Fruit fly (Drosophila melanogaster) whole organism, prepupa: Measurements from ENCODE around the gene CG32201.

Source experiments
- Blimp-1 ChIP-seq: fragments of 200-800 bp; sonication (Bioruptor generic); optimal IDR thresholded peaks from 3 replicates; lab custom pipeline; 2017; ENCODE audit warnings: missing biosample characterization, missing genetic modification characterization, mild to moderate bottlenecking, moderate library complexity, missing genetic modification reagents
- CG10631 ChIP-seq: fragments of 200-800 bp; sonication (Bioruptor generic); optimal IDR thresholded peaks from 2 replicates; lab custom pipeline; 2016; ENCODE audit warnings: missing biosample characterization, missing genetic modification characterization
- CG11294 ChIP-seq: fragments of 200-800 bp; sonication (Bioruptor generic); IDR thresholded peaks from 2 replicates; pipeline ENCODE4 v1.3.6; 2022; ENCODE audit warnings: missing biosample characterization, missing genetic modification characterization
- CG11762 ChIP-seq: fragments of 200-800 bp; sonication (Bioruptor generic); optimal IDR thresholded peaks from 3 replicates; lab custom pipeline; 2016; ENCODE audit warnings: missing biosample characterization, missing genetic modification characterization; ENCODE audit not compliant: insufficient read depth
- CG11902 ChIP-seq: fragments of 200-800 bp; sonication (Bioruptor generic); optimal IDR thresholded peaks from 3 replicates; lab custom pipeline; 2016; ENCODE audit warnings: missing biosample characterization, missing genetic modification characterization
- CG15336 ChIP-seq: fragments of 200-800 bp; sonication (Bioruptor generic); IDR thresholded peaks from 2 replicates; pipeline ENCODE4 v1.3.6; 2022; ENCODE audit warnings: missing biosample characterization, missing genetic modification characterization
- CG1621 ChIP-seq: fragments of 200-800 bp; sonication (Bioruptor generic); optimal IDR thresholded peaks from 3 replicates; lab custom pipeline; 2018; ENCODE audit warnings: missing biosample characterization, mild to moderate bottlenecking, missing genetic modification characterization
- CG16779 ChIP-seq: fragments of 200-800 bp; sonication (Bioruptor generic); optimal IDR thresholded peaks from 3 replicates; lab custom pipeline; 2017; ENCODE audit warnings: missing biosample characterization, mild to moderate bottlenecking, missing genetic modification characterization
- CG3032 ChIP-seq: fragments of 200-800 bp; optimal IDR thresholded peaks from 2 replicates; lab custom pipeline; 2019; ENCODE audit warnings: missing biosample characterization, mild to moderate bottlenecking, missing genetic modification characterization, moderate library complexity
- CG31627 ChIP-seq: fragments of 200-800 bp; sonication (Bioruptor generic); optimal IDR thresholded peaks from 3 replicates; lab custom pipeline; 2016; ENCODE audit warnings: missing biosample characterization, missing genetic modification characterization
- CG32006 ChIP-seq: fragments of 200-800 bp; sonication (Bioruptor generic); optimal IDR thresholded peaks from 3 replicates; lab custom pipeline; 2017; ENCODE audit warnings: missing biosample characterization, mild to moderate bottlenecking, missing genetic modification characterization
- CG34406 ChIP-seq: fragments of 200-800 bp; sonication (Bioruptor generic); optimal IDR thresholded peaks from 3 replicates; lab custom pipeline; 2016; ENCODE audit warnings: missing biosample characterization, missing genetic modification characterization
- CG3919 ChIP-seq: fragments of 200-800 bp; sonication (Bioruptor generic); optimal IDR thresholded peaks from 3 replicates; lab custom pipeline; 2016; ENCODE audit warnings: missing biosample characterization, missing genetic modification characterization
- CG4318 ChIP-seq: fragments of 200-800 bp; sonication (Bioruptor generic); optimal IDR thresholded peaks from 3 replicates; lab custom pipeline; 2017; ENCODE audit warnings: missing biosample characterization, mild to moderate bottlenecking, missing genetic modification characterization
- CG6163 ChIP-seq: fragments of 200-800 bp; sonication (Bioruptor generic); IDR thresholded peaks from 3 replicates; pipeline ENCODE4 v1.3.6; 2022; ENCODE audit warnings: missing biosample characterization, missing genetic modification characterization
- CG6792 ChIP-seq: fragments of 200-800 bp; sonication (Bioruptor generic); optimal IDR thresholded peaks from 3 replicates; lab custom pipeline; 2016; ENCODE audit warnings: missing biosample characterization, missing genetic modification characterization
- CG6808 ChIP-seq: fragments of 200-800 bp; sonication (Bioruptor generic); optimal IDR thresholded peaks from 3 replicates; lab custom pipeline; 2017; ENCODE audit warnings: missing biosample characterization, missing genetic modification characterization, mild to moderate bottlenecking, moderate library complexity, missing genetic modification reagents
- CG6854 ChIP-seq: fragments of 200-800 bp; sonication (Bioruptor generic); optimal IDR thresholded peaks from 2 replicates; lab custom pipeline; 2017; ENCODE audit warnings: missing biosample characterization, mild to moderate bottlenecking, missing genetic modification characterization
- CG7368 ChIP-seq: fragments of 200-800 bp; sonication (Bioruptor generic); optimal IDR thresholded peaks from 3 replicates; lab custom pipeline; 2016; ENCODE audit warnings: missing biosample characterization, missing genetic modification characterization
- CG8119 ChIP-seq: fragments of 200-800 bp; sonication (Bioruptor generic); IDR thresholded peaks from 3 replicates; pipeline ENCODE4 v1.3.6; 2022; ENCODE audit warnings: missing biosample characterization, missing genetic modification characterization
- CG8632 ChIP-seq: fragments of 200-800 bp; sonication (Bioruptor generic); optimal IDR thresholded peaks from 3 replicates; lab custom pipeline; 2016; ENCODE audit warnings: missing biosample characterization, missing genetic modification characterization
- CG9139 ChIP-seq: fragments of 200-800 bp; sonication (Bioruptor generic); optimal IDR thresholded peaks from 3 replicates; lab custom pipeline; 2017; ENCODE audit warnings: missing biosample characterization, mild to moderate bottlenecking, missing genetic modification characterization
- Eip75B ChIP-seq: fragments of 200-800 bp; sonication (Bioruptor generic); optimal IDR thresholded peaks from 3 replicates; lab custom pipeline; 2016; ENCODE audit warnings: missing biosample characterization, missing genetic modification characterization
- Ets21C ChIP-seq: fragments of 200-800 bp; sonication (Bioruptor generic); optimal IDR thresholded peaks from 3 replicates; lab custom pipeline; 2016; ENCODE audit warnings: missing biosample characterization, missing genetic modification characterization
- Ets96B ChIP-seq: fragments of 200-800 bp; optimal IDR thresholded peaks from 2 replicates; lab custom pipeline; 2019; ENCODE audit warnings: missing biosample characterization, mild to moderate bottlenecking, missing genetic modification characterization, moderate library complexity
- Hr38 ChIP-seq: sonication (Bioruptor generic); optimal IDR thresholded peaks from 2 replicates; lab custom pipeline; 2016; ENCODE audit warnings: missing biosample characterization, missing genetic modification characterization
- Hr4 ChIP-seq: fragments of 200-800 bp; sonication (Bioruptor generic); optimal IDR thresholded peaks from 3 replicates; lab custom pipeline; 2016; ENCODE audit warnings: missing biosample characterization, missing genetic modification characterization
- Met ChIP-seq: fragments of 200-800 bp; sonication (Bioruptor generic); optimal IDR thresholded peaks from 3 replicates; lab custom pipeline; 2016; ENCODE audit warnings: missing biosample characterization, missing genetic modification characterization
- OdsH ChIP-seq: fragments of 200-800 bp; sonication (Bioruptor generic); optimal IDR thresholded peaks from 3 replicates; lab custom pipeline; 2016; ENCODE audit warnings: missing biosample characterization, missing genetic modification characterization
- Smox ChIP-seq: fragments of 200-800 bp; sonication (Bioruptor generic); optimal IDR thresholded peaks from 3 replicates; lab custom pipeline; 2016; ENCODE audit warnings: missing biosample characterization, missing genetic modification characterization
- Sox15 ChIP-seq: fragments of 200-800 bp; sonication (Bioruptor generic); optimal IDR thresholded peaks from 3 replicates; lab custom pipeline; 2016; ENCODE audit warnings: missing biosample characterization, missing genetic modification characterization
- acj6 ChIP-seq: fragments of 200-800 bp; sonication (Bioruptor generic); optimal IDR thresholded peaks from 3 replicates; lab custom pipeline; 2016; ENCODE audit warnings: missing biosample characterization, missing genetic modification characterization
- cyc ChIP-seq: fragments of 200-800 bp; sonication (Bioruptor generic); optimal IDR thresholded peaks from 3 replicates; lab custom pipeline; 2016; ENCODE audit warnings: missing biosample characterization, missing genetic modification characterization
- dac ChIP-seq: fragments of 200-800 bp; sonication (Bioruptor generic); optimal IDR thresholded peaks from 2 replicates; lab custom pipeline; 2017; ENCODE audit warnings: missing biosample characterization, mild to moderate bottlenecking, missing genetic modification characterization
- dsx ChIP-seq: fragments of 200-800 bp; optimal IDR thresholded peaks from 3 replicates; lab custom pipeline; 2019; ENCODE audit warnings: missing biosample characterization, mild to moderate bottlenecking, missing genetic modification characterization, moderate library complexity; ENCODE audit not compliant: poor library complexity, severe bottlenecking
- eg ChIP-seq: fragments of 200-800 bp; sonication (Bioruptor generic); IDR thresholded peaks from 3 replicates; pipeline ENCODE4 v1.3.6; 2022; ENCODE audit warnings: missing biosample characterization, missing genetic modification characterization
- esn ChIP-seq: fragments of 200-800 bp; sonication (Bioruptor generic); optimal IDR thresholded peaks from 2 replicates; lab custom pipeline; 2016; ENCODE audit warnings: missing biosample characterization, mild to moderate bottlenecking, missing genetic modification characterization, moderate library complexity
- fd85E ChIP-seq: fragments of 200-800 bp; sonication (Bioruptor generic); optimal IDR thresholded peaks from 3 replicates; lab custom pipeline; 2016; ENCODE audit warnings: missing biosample characterization, missing genetic modification characterization
- fkh ChIP-seq: fragments of 200-800 bp; sonication (Bioruptor generic); optimal IDR thresholded peaks from 3 replicates; lab custom pipeline; 2017; ENCODE audit warnings: missing biosample characterization, mild to moderate bottlenecking, missing genetic modification characterization, moderate library complexity
- lz ChIP-seq: fragments of 200-800 bp; sonication (Bioruptor generic); optimal IDR thresholded peaks from 3 replicates; lab custom pipeline; 2016; ENCODE audit warnings: missing biosample characterization, missing genetic modification characterization
- net ChIP-seq: fragments of 200-800 bp; sonication (Bioruptor generic); optimal IDR thresholded peaks from 3 replicates; lab custom pipeline; 2016; ENCODE audit warnings: missing biosample characterization, missing genetic modification characterization
- pdm3 ChIP-seq: fragments of 200-800 bp; sonication (Bioruptor generic); optimal IDR thresholded peaks from 3 replicates; lab custom pipeline; 2016; ENCODE audit warnings: missing biosample characterization, missing genetic modification characterization
- ss ChIP-seq, 2 experiments: fragments of 200-800 bp; sonication (Bioruptor generic); optimal IDR thresholded peaks; 2 replicates in 1 of 2; 3 replicates in 1 of 2; lab custom pipeline; 2017 to 2018; ENCODE audit warnings: mild to moderate bottlenecking in 2 of 2, missing biosample characterization in 2 of 2, missing genetic modification characterization in 2 of 2, moderate library complexity in 1 of 2
- svp ChIP-seq: fragments of 200-800 bp; sonication (Bioruptor generic); peaks from one replicate; lab custom pipeline; 2016; ENCODE audit warnings: missing biosample characterization, missing genetic modification characterization
- topi ChIP-seq: fragments of 200-800 bp; sonication (Bioruptor generic); optimal IDR thresholded peaks from 3 replicates; lab custom pipeline; 2016; ENCODE audit warnings: missing biosample characterization, missing genetic modification characterization

CG32201 gene

DNA sequence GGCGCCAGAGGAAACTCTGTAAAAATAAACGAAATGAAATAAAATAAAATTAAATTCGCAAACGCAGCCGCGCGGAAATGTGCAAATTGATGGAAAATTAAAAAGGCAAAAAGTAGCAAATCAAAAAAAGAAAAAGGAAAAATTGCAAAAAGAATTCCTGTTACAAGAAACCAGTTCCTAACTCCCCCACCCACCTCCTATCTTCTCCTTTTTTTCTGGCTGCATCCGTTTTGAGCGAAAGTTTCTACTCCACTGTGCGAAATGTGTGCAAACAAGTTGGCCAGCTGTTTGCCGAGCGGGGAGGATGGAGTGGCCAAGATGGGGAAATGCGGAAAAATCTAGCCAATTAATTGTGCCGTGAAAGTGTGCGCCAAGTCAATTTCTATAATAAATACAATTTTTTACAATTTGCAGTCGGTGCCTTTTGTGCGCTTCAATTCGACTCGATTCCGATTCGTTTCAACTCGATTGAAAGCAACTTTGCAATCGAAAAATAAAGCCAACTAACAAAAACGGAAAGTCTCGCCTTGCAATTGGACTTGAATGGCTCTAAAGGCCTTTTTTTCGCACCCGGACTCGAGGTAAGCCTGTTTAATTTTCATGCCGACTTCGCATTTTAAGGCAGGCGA lies 17.1 kb downstream of the CG32201 start (continued):
- TF ChIP-seq CG31627 (GFP tag; lab: Kevin White, UChicago): no peak
- TF ChIP-seq Hr4 (GFP tag; lab: Kevin White, UChicago): peak; percentile 17
- peak; percentile 40 for TF ChIP-seq CG15336 (GFP tag; lab: Robert Waterston, UW)
- TF ChIP-seq acj6 (GFP tag; lab: Kevin White, UChicago): peak; percentile 3
- no peak for TF ChIP-seq Ets96B (tag; lab: Kevin White, UChicago)
- no peak for TF ChIP-seq fd85E (GFP tag; lab: Kevin White, UChicago)
- peak; percentile 71 for TF ChIP-seq eg (GFP tag; lab: Robert Waterston, UW)
- peak; percentile 59 for TF ChIP-seq svp (GFP tag; lab: Kevin White, UChicago)
- no peak for TF ChIP-seq Sox15 (GFP tag; lab: Kevin White, UChicago)
- TF ChIP-seq cyc (GFP tag; lab: Kevin White, UChicago): no peak
- no peak for TF ChIP-seq OdsH (GFP tag; lab: Kevin White, UChicago)
- no peak for TF ChIP-seq CG11762 (GFP tag; lab: Kevin White, UChicago)
- TF ChIP-seq pdm3 (GFP tag; lab: Kevin White, UChicago): peak; percentile 14
- no peak for TF ChIP-seq ss (GFP tag; optimal IDR thresholded peaks at IDR 0.05; lab: Kevin White, UChicago)
- TF ChIP-seq CG1621 (tag; lab: Kevin White, UChicago): no peak
- no peak for TF ChIP-seq lz
- no peak for TF ChIP-seq esn
- no peak for TF ChIP-seq dac (GFP tag; lab: Kevin White, UChicago)
- peak; percentile 22 for TF ChIP-seq net (GFP tag; lab: Kevin White, UChicago)
- TF ChIP-seq, all 60 proteins: peak for 23

DNA sequence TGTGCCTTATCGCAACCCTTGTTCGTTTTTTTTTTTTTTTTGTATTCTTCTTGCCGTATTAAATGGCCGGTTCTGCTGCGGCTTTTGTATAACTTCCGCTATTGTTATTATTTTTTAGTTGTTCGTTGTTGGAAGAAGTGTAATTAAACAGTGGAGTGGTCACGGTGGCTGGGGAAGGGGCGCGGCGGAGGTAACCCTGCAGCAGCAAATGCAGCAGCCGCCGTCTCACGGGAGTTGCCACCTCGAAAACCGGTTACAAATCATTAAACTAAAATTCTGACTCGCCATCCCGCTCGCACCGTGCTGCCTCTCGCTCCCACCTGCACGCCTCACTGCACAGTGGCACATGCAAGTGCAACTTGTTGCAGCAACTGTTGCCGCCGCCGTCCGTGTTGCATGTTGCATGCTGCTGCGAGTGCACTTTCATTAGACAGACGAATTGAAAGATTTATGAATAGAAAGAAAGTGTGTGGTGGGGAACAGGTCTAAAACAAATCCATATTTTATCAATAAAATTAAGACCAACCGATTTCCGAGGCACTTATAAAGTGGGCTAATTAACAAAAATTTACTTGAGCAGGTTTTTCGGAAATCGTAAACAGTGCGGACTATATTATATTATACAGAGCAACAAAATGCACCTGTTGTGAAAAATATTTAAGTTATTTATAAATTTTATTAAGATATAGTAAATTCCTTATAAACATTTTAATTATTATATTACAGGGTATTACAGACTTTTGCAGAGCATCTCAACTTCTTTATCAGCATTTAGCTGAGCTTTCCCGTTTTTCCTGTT lies 18.4 kb downstream of the CG32201 start:
- no peak for TF ChIP-seq CG10631
- no peak for TF ChIP-seq Eip75B (GFP tag; lab: Kevin White, UChicago)
- TF ChIP-seq fkh (GFP tag; lab: Kevin White, UChicago): no peak
- TF ChIP-seq topi (GFP tag; lab: Kevin White, UChicago): no peak
- no peak for TF ChIP-seq CG9139 (GFP tag; lab: Kevin White, UChicago)
- no peak for TF ChIP-seq CG8632 (GFP tag; lab: Kevin White, UChicago)
- TF ChIP-seq net (GFP tag; lab: Kevin White, UChicago): no peak
- TF ChIP-seq CG3919 (GFP tag; lab: Kevin White, UChicago): no peak
- TF ChIP-seq fd85E (GFP tag; lab: Kevin White, UChicago): no peak
- no peak for TF ChIP-seq CG34406 (GFP tag; lab: Kevin White, UChicago)
- TF ChIP-seq CG6163 (GFP tag; lab: Robert Waterston, UW): 0 out of 3 replicates have a peak, but pooled peaks have one; percentile 16
- TF ChIP-seq Smox: no peak
- peak; percentile 68; the same call in 2 of the 3 replicates for TF ChIP-seq CG8119
- TF ChIP-seq svp (GFP tag; lab: Kevin White, UChicago): peak; percentile 30
- no peak for TF ChIP-seq CG6854 (GFP tag; lab: Kevin White, UChicago)
- TF ChIP-seq esn: no peak
- TF ChIP-seq CG16779 (tag; lab: Kevin White, UChicago): no peak
- no peak for TF ChIP-seq CG7368 (GFP tag; lab: Kevin White, UChicago)
- TF ChIP-seq CG15336 (GFP tag; lab: Robert Waterston, UW): peak; percentile 26; the same call in 1 of the 2 replicates
- no peak for TF ChIP-seq Ets96B (tag; lab: Kevin White, UChicago)
- TF ChIP-seq Blimp-1: no peak
- no peak for TF ChIP-seq CG6792
- no peak for TF ChIP-seq CG11902
- no peak; the same call in 2 of the 3 replicates for TF ChIP-seq eg (GFP tag; lab: Robert Waterston, UW)
- no peak for TF ChIP-seq Hr38 (GFP tag; lab: Kevin White, UChicago)
- no peak for TF ChIP-seq CG11294 (GFP tag; lab: Robert Waterston, UW)
- no peak for TF ChIP-seq acj6 (GFP tag; lab: Kevin White, UChicago)
- TF ChIP-seq Ets21C (GFP tag; lab: Kevin White, UChicago): no peak
- TF ChIP-seq Met (GFP tag; lab: Kevin White, UChicago): no peak
- TF ChIP-seq CG4318 (GFP tag; lab: Kevin White, UChicago): peak; percentile 51
- TF ChIP-seq CG31627 (GFP tag; lab: Kevin White, UChicago): no peak
- peak; percentile 82 for TF ChIP-seq CG32006
- TF ChIP-seq OdsH (GFP tag; lab: Kevin White, UChicago): no peak
- no peak for TF ChIP-seq pdm3 (GFP tag; lab: Kevin White, UChicago)
- TF ChIP-seq ss (GFP tag; optimal IDR thresholded peaks at IDR 0.05; lab: Kevin White, UChicago): peak; percentile 58 to 69
- no peak for TF ChIP-seq Sox15 (GFP tag; lab: Kevin White, UChicago)
- peak; percentile 1 for TF ChIP-seq CG1621 (tag; lab: Kevin White, UChicago)
- TF ChIP-seq dsx (GFP tag; lab: Kevin White, UChicago): peak; percentile 36
- peak; percentile 15 for TF ChIP-seq CG6808 (GFP tag; lab: Kevin White, UChicago)
- TF ChIP-seq CG3032 (tag; lab: Kevin White, UChicago): no peak
